Worm (Caenorhabditis elegans) whole organism, mixed stage, embryonic: ENCODE data around the gene D1046.18.

Experiments
- bed-3 ChIP-seq: fragments of 200-800 bp; sonication (Bioruptor generic); optimal IDR thresholded peaks from 3 replicates; lab custom pipeline; 2018; ENCODE audit warnings: mild to moderate bottlenecking, missing genetic modification characterization, moderate library complexity, missing compliant biosample characterization
- blmp-1 ChIP-seq: fragments of 150-350 bp; optimal IDR thresholded peaks from 2 replicates; lab custom pipeline; 2014; ENCODE audit warnings: missing biosample characterization, missing genetic modification characterization
- ceh-39 ChIP-seq: fragments of 150-350 bp; optimal IDR thresholded peaks from 2 replicates; lab custom pipeline; 2014; ENCODE audit warnings: missing biosample characterization, missing genetic modification characterization
- ceh-43 ChIP-seq: fragments of 200-800 bp; sonication (Bioruptor generic); optimal IDR thresholded peaks from 2 replicates; lab custom pipeline; 2018; ENCODE audit warnings: mild to moderate bottlenecking, missing genetic modification characterization, moderate library complexity, missing compliant biosample characterization
- ceh-83 ChIP-seq: fragments of 200-800 bp; sonication (Bioruptor generic); optimal IDR thresholded peaks from 2 replicates; lab custom pipeline; 2018; ENCODE audit warnings: mild to moderate bottlenecking, missing genetic modification characterization, missing compliant biosample characterization
- ces-1 ChIP-seq: fragments of 150-350 bp; optimal IDR thresholded peaks from 2 replicates; lab custom pipeline; 2014; ENCODE audit warnings: missing biosample characterization, missing genetic modification reagents, missing genetic modification characterization
- cnd-1 ChIP-seq: fragments of 200-800 bp; sonication (Bioruptor generic); optimal IDR thresholded peaks from 2 replicates; lab custom pipeline; 2018; ENCODE audit warnings: mild to moderate bottlenecking, missing genetic modification characterization, missing compliant biosample characterization
- drap-1 ChIP-seq: fragments of 200-800 bp; sonication (Bioruptor generic); optimal IDR thresholded peaks from 3 replicates; lab custom pipeline; 2018; ENCODE audit warnings: mild to moderate bottlenecking, missing genetic modification characterization, missing compliant biosample characterization
- elt-1 ChIP-seq: sonication (generic microtip); optimal IDR thresholded peaks from 2 replicates; lab custom pipeline; 2017; ENCODE audit warnings: missing genetic modification characterization, mild to moderate bottlenecking, missing compliant biosample characterization, antibody characterized with exemption, moderate library complexity, borderline replicate concordance; ENCODE audit not compliant: insufficient read depth
- elt-3 ChIP-seq: fragments of 150-350 bp; optimal IDR thresholded peaks from 2 replicates; lab custom pipeline; 2014; ENCODE audit warnings: missing biosample characterization, missing genetic modification characterization
- flh-1 ChIP-seq: fragments of 200-800 bp; sonication (Bioruptor generic); optimal IDR thresholded peaks from 2 replicates; lab custom pipeline; 2018; ENCODE audit warnings: mild to moderate bottlenecking, missing genetic modification characterization, moderate library complexity, missing compliant biosample characterization
- ham-2 ChIP-seq: fragments of 200-800 bp; sonication (Bioruptor generic); optimal IDR thresholded peaks from 2 replicates; lab custom pipeline; 2018; ENCODE audit warnings: mild to moderate bottlenecking, missing genetic modification characterization, missing compliant biosample characterization
- hlh-1 ChIP-seq: fragments of 150-350 bp; optimal IDR thresholded peaks from 2 replicates; lab custom pipeline; 2014; ENCODE audit warnings: missing biosample characterization, missing genetic modification reagents, missing genetic modification characterization
- lin-13 ChIP-seq: fragments of 150-350 bp; optimal IDR thresholded peaks from 2 replicates; lab custom pipeline; 2014; ENCODE audit warnings: missing biosample characterization, missing genetic modification characterization
- lin-32 ChIP-seq: fragments of 200-800 bp; sonication (Bioruptor generic); optimal IDR thresholded peaks from 2 replicates; lab custom pipeline; 2018; ENCODE audit warnings: mild to moderate bottlenecking, missing genetic modification characterization, missing compliant biosample characterization
- mep-1 ChIP-seq: fragments of 150-350 bp; optimal IDR thresholded peaks from 2 replicates; lab custom pipeline; 2017; ENCODE audit warnings: missing biosample characterization, missing genetic modification reagents, missing genetic modification characterization, inconsistent platforms
- mls-2 ChIP-seq: sonication (generic microtip); optimal IDR thresholded peaks from 2 replicates; lab custom pipeline; 2016; ENCODE audit warnings: mild to moderate bottlenecking, missing genetic modification characterization, moderate library complexity, missing compliant biosample characterization
- nhr-2 ChIP-seq: fragments of 150-350 bp; optimal IDR thresholded peaks from 2 replicates; lab custom pipeline; 2014; ENCODE audit warnings: missing biosample characterization, missing genetic modification characterization
- nhr-237 ChIP-seq: fragments of 150-350 bp; optimal IDR thresholded peaks from 2 replicates; lab custom pipeline; 2014; ENCODE audit warnings: missing biosample characterization, missing genetic modification characterization
- nhr-28 ChIP-seq: fragments of 150-350 bp; optimal IDR thresholded peaks from 2 replicates; lab custom pipeline; 2014; ENCODE audit warnings: missing biosample characterization, missing genetic modification characterization
- nhr-76 ChIP-seq: sonication (generic microtip); optimal IDR thresholded peaks from 2 replicates; lab custom pipeline; 2017; ENCODE audit warnings: missing biosample characterization, missing genetic modification characterization
- pha-4 ChIP-seq: fragments of 150-350 bp; optimal IDR thresholded peaks from 2 replicates; lab custom pipeline; 2018; ENCODE audit warnings: missing biosample characterization, missing genetic modification reagents, missing genetic modification characterization
- sptf-1 ChIP-seq: sonication (generic microtip); optimal IDR thresholded peaks from 2 replicates; lab custom pipeline; 2017; ENCODE audit warnings: mild to moderate bottlenecking, missing genetic modification characterization, moderate library complexity, missing compliant biosample characterization
- tbx-8 ChIP-seq: fragments of 200-800 bp; sonication (Bioruptor generic); optimal IDR thresholded peaks from 2 replicates; lab custom pipeline; 2018; ENCODE audit warnings: mild to moderate bottlenecking, missing genetic modification characterization, moderate library complexity, missing compliant biosample characterization
- unc-120 ChIP-seq: sonication (generic microtip); optimal IDR thresholded peaks from 2 replicates; lab custom pipeline; 2017; ENCODE audit warnings: missing genetic modification characterization, missing compliant biosample characterization; ENCODE audit not compliant: poor library complexity, severe bottlenecking
- unc-39 ChIP-seq: fragments of 150-350 bp; optimal IDR thresholded peaks from 2 replicates; lab custom pipeline; 2014; ENCODE audit warnings: missing biosample characterization, missing genetic modification characterization
- unc-62 ChIP-seq: fragments of 150-350 bp; optimal IDR thresholded peaks from 2 replicates; lab custom pipeline; 2014; ENCODE audit warnings: missing biosample characterization, missing genetic modification reagents, missing genetic modification characterization
- zip-8 ChIP-seq: fragments of 150-350 bp; optimal IDR thresholded peaks from 2 replicates; lab custom pipeline; 2014; ENCODE audit warnings: missing biosample characterization, missing genetic modification characterization

The D1046.18 gene

ce11 chrIV:8914187-8914586, 15.9 kb upstream of the D1046.18 start:
- TF ChIP-seq tbx-8 (GFP tag; lab: Kevin White, UChicago), result no peak
- peak; percentile 31 for TF ChIP-seq zip-8 (tag; lab: Kevin White, UChicago)

DNA sequence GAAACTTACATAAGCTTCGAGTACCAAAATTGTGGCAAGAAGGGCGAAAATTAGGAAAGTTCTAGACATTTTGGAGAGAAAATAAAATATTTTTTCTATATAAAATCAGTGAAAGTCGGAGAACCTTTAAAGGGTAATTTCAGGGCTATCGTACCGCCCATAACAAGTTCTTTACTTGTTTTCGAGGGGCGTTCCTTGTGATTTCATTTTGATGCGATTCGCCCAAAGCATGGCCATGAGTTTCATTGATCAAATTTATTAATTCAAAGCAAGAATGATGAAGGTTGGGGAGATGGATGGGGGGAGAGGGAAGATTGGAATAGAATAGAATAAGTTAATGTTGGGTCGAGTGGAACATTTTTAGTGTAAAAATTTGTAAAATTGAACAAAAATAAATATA, 14.0 kb upstream of the D1046.18 start, which contains the start of gene C27B7.9:
TSS of gene C27B7.9 (minus strand) at position 101 of the 400 bp plus-strand sequence.
- TF ChIP-seq nhr-237 (tag; lab: Kevin White, UChicago), result no peak
- no peak for TF ChIP-seq pha-4
- TF ChIP-seq unc-39, result no peak
- no peak for TF ChIP-seq lin-32 (GFP tag; lab: Kevin White, UChicago)
- TF ChIP-seq nhr-76 (tag; lab: Kevin White, UChicago), result no peak
- no peak for TF ChIP-seq lin-13 (tag; lab: Kevin White, UChicago)
- no peak for TF ChIP-seq unc-120 (tag; lab: Kevin White, UChicago)
- TF ChIP-seq sptf-1 (tag; lab: Kevin White, UChicago), result no peak
- TF ChIP-seq hlh-1 (tag; lab: Kevin White, UChicago), result no peak
- no peak for TF ChIP-seq mls-2
- no peak for TF ChIP-seq mep-1 (tag; lab: Kevin White, UChicago)
- TF ChIP-seq bed-3, result no peak
- no peak for TF ChIP-seq ceh-39 (tag; lab: Kevin White, UChicago)
- no peak for TF ChIP-seq ceh-83 (GFP tag; lab: Kevin White, UChicago)

DNA sequence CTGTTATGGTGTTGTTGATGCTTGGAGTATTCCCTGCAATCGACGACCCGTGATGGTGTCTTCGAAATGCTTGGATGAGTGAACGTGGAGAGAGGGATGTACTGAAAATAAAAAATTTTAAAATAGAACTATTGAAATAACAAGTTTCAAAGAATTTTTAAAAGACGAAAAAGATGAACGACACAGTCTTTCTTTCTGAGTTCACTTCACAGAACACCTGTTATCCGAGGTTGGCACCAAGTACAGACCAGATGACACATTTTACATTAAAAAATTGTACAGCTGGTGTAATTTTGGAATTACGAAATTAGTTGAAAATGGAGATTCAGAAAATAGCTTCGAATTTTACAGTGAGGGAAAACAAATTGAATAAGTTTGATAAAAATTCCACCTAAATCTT, 11.3 kb upstream of the D1046.18 start, which contains the start of gene rap-1:
TSS of gene rap-1 (minus strand) at position 101 of the 400 bp plus-strand sequence.
- TF ChIP-seq lin-32 (GFP tag; lab: Kevin White, UChicago) (no peak), elt-3 (no peak), sptf-1 (tag; lab: Kevin White, UChicago) (no peak), ceh-39 (tag; lab: Kevin White, UChicago) (no peak), ceh-83 (GFP tag; lab: Kevin White, UChicago) (no peak), drap-1 (GFP tag; lab: Kevin White, UChicago) (no peak)
- TF ChIP-seq, all 35 proteins: peak for 0

- TF ChIP-seq ham-2 (GFP tag; lab: Kevin White, UChicago) (no peak), ces-1 (GFP tag; lab: Kevin White, UChicago) (peak; percentile 74), unc-120 (tag; lab: Kevin White, UChicago) (peak; percentile 40), tbx-8 (GFP tag; lab: Kevin White, UChicago) (no peak), nhr-2 (tag; lab: Kevin White, UChicago) (no peak)
- TF ChIP-seq, all 35 proteins: peak for 2
Observed at ce11 chrIV:8920284-8920806, 9.7 kb upstream of the D1046.18 start.

ce11 chrIV:8921166-8921565, 8.9 kb upstream of the D1046.18 start:
- TF ChIP-seq mls-2 (peak; percentile 22), ces-1 (GFP tag; lab: Kevin White, UChicago) (peak; percentile 77), unc-62 (GFP tag; lab: Kevin White, UChicago) (no peak)

ce11 chrIV:8921956-8922355, 8.1 kb upstream of the D1046.18 start, which contains the start of gene D1046.16:
D1046.16 (plus strand) TSS chrIV:8922150.
- TF ChIP-seq ham-2 (GFP tag; lab: Kevin White, UChicago) (peak; percentile 25), ceh-39 (tag; lab: Kevin White, UChicago) (peak; percentile 67), cnd-1 (tag; lab: Kevin White, UChicago) (no peak), elt-1 (tag; lab: Kevin White, UChicago) (no peak), nhr-2 (tag; lab: Kevin White, UChicago) (peak; percentile 97)

DNA sequence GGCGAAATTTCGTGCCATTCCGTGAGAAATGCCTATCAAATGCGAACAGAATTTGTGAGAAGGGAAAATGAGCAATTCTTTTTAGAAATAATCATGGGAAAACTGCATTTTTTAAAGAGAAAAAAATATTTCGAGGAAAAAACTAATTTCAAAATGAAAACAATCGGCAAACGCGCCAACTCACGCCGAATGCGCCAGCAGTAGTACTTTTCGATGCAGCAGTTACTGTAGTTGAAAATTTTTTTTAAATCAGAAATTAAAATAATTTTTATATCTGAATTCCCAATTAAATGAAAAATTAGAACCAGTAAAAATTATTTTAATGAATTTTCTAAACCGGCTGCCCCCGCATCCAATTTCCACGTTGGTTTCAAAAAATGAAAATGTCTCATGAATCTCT, 6.7 kb upstream of the D1046.18 start:
- TF ChIP-seq blmp-1 (tag; lab: Kevin White, UChicago), result no peak
- TF ChIP-seq ceh-43 (GFP tag; lab: Kevin White, UChicago), result no peak
- TF ChIP-seq elt-1 (tag; lab: Kevin White, UChicago), result no peak
- TF ChIP-seq flh-1 (GFP tag; lab: Kevin White, UChicago), result no peak
- TF ChIP-seq cnd-1 (tag; lab: Kevin White, UChicago), result no peak
- TF ChIP-seq drap-1 (GFP tag; lab: Kevin White, UChicago), result no peak
- TF ChIP-seq lin-32 (GFP tag; lab: Kevin White, UChicago), result no peak
- no peak for TF ChIP-seq elt-3
- no peak for TF ChIP-seq sptf-1 (tag; lab: Kevin White, UChicago)
- TF ChIP-seq nhr-28 (tag; lab: Kevin White, UChicago), result no peak
- no peak for TF ChIP-seq nhr-76 (tag; lab: Kevin White, UChicago)
- no peak for TF ChIP-seq ceh-83 (GFP tag; lab: Kevin White, UChicago)
- TF ChIP-seq tbx-8 (GFP tag; lab: Kevin White, UChicago), result no peak
- TF ChIP-seq nhr-2 (tag; lab: Kevin White, UChicago), result no peak
- TF ChIP-seq pha-4, result no peak
